Worm (Caenorhabditis elegans) whole organism, mixed stage, embryonic: ENCODE measurements around the gene nap-1.

Experiments
- M03D4.4 ChIP-seq: sonication (generic microtip); optimal IDR thresholded peaks from 2 replicates; lab custom pipeline; 2017; ENCODE audit warnings: mild to moderate bottlenecking, missing genetic modification characterization, missing compliant biosample characterization
- bed-3 ChIP-seq: fragments of 200-800 bp; sonication (Bioruptor generic); optimal IDR thresholded peaks from 3 replicates; lab custom pipeline; 2018; ENCODE audit warnings: mild to moderate bottlenecking, missing genetic modification characterization, moderate library complexity, missing compliant biosample characterization
- blmp-1 ChIP-seq: fragments of 150-350 bp; optimal IDR thresholded peaks from 2 replicates; lab custom pipeline; 2014; ENCODE audit warnings: missing biosample characterization, missing genetic modification characterization
- ceh-39 ChIP-seq: fragments of 150-350 bp; optimal IDR thresholded peaks from 2 replicates; lab custom pipeline; 2014; ENCODE audit warnings: missing biosample characterization, missing genetic modification characterization
- ceh-43 ChIP-seq: fragments of 200-800 bp; sonication (Bioruptor generic); optimal IDR thresholded peaks from 2 replicates; lab custom pipeline; 2018; ENCODE audit warnings: mild to moderate bottlenecking, missing genetic modification characterization, moderate library complexity, missing compliant biosample characterization
- ceh-83 ChIP-seq: fragments of 200-800 bp; sonication (Bioruptor generic); optimal IDR thresholded peaks from 2 replicates; lab custom pipeline; 2018; ENCODE audit warnings: mild to moderate bottlenecking, missing genetic modification characterization, missing compliant biosample characterization
- ces-1 ChIP-seq: fragments of 150-350 bp; optimal IDR thresholded peaks from 2 replicates; lab custom pipeline; 2014; ENCODE audit warnings: missing biosample characterization, missing genetic modification reagents, missing genetic modification characterization
- drap-1 ChIP-seq: fragments of 200-800 bp; sonication (Bioruptor generic); optimal IDR thresholded peaks from 3 replicates; lab custom pipeline; 2018; ENCODE audit warnings: mild to moderate bottlenecking, missing genetic modification characterization, missing compliant biosample characterization
- elt-1 ChIP-seq: sonication (generic microtip); optimal IDR thresholded peaks from 2 replicates; lab custom pipeline; 2017; ENCODE audit warnings: missing genetic modification characterization, mild to moderate bottlenecking, missing compliant biosample characterization, antibody characterized with exemption, moderate library complexity, borderline replicate concordance; ENCODE audit not compliant: insufficient read depth
- elt-3 ChIP-seq: fragments of 150-350 bp; optimal IDR thresholded peaks from 2 replicates; lab custom pipeline; 2014; ENCODE audit warnings: missing biosample characterization, missing genetic modification characterization
- flh-1 ChIP-seq: fragments of 200-800 bp; sonication (Bioruptor generic); optimal IDR thresholded peaks from 2 replicates; lab custom pipeline; 2018; ENCODE audit warnings: mild to moderate bottlenecking, missing genetic modification characterization, moderate library complexity, missing compliant biosample characterization
- ham-2 ChIP-seq: fragments of 200-800 bp; sonication (Bioruptor generic); optimal IDR thresholded peaks from 2 replicates; lab custom pipeline; 2018; ENCODE audit warnings: mild to moderate bottlenecking, missing genetic modification characterization, missing compliant biosample characterization
- hlh-1 ChIP-seq: fragments of 150-350 bp; optimal IDR thresholded peaks from 2 replicates; lab custom pipeline; 2014; ENCODE audit warnings: missing biosample characterization, missing genetic modification reagents, missing genetic modification characterization
- lin-13 ChIP-seq: fragments of 150-350 bp; optimal IDR thresholded peaks from 2 replicates; lab custom pipeline; 2014; ENCODE audit warnings: missing biosample characterization, missing genetic modification characterization
- lin-32 ChIP-seq: fragments of 200-800 bp; sonication (Bioruptor generic); optimal IDR thresholded peaks from 2 replicates; lab custom pipeline; 2018; ENCODE audit warnings: mild to moderate bottlenecking, missing genetic modification characterization, missing compliant biosample characterization
- lsy-2 ChIP-seq: fragments of 150-350 bp; optimal IDR thresholded peaks from 2 replicates; lab custom pipeline; 2014; ENCODE audit warnings: missing biosample characterization, missing genetic modification characterization
- mab-5 ChIP-seq: fragments of 150-350 bp; optimal IDR thresholded peaks from 2 replicates; lab custom pipeline; 2014; ENCODE audit warnings: missing biosample characterization, missing genetic modification characterization
- mep-1 ChIP-seq: fragments of 150-350 bp; optimal IDR thresholded peaks from 2 replicates; lab custom pipeline; 2017; ENCODE audit warnings: missing biosample characterization, missing genetic modification reagents, missing genetic modification characterization, inconsistent platforms
- mls-2 ChIP-seq: sonication (generic microtip); optimal IDR thresholded peaks from 2 replicates; lab custom pipeline; 2016; ENCODE audit warnings: mild to moderate bottlenecking, missing genetic modification characterization, moderate library complexity, missing compliant biosample characterization
- nhr-12 ChIP-seq: fragments of 150-350 bp; optimal IDR thresholded peaks from 2 replicates; lab custom pipeline; 2014; ENCODE audit warnings: missing biosample characterization, missing genetic modification characterization
- nhr-2 ChIP-seq: fragments of 150-350 bp; optimal IDR thresholded peaks from 2 replicates; lab custom pipeline; 2014; ENCODE audit warnings: missing biosample characterization, missing genetic modification characterization
- nhr-237 ChIP-seq: fragments of 150-350 bp; optimal IDR thresholded peaks from 2 replicates; lab custom pipeline; 2014; ENCODE audit warnings: missing biosample characterization, missing genetic modification characterization
- nhr-28 ChIP-seq: fragments of 150-350 bp; optimal IDR thresholded peaks from 2 replicates; lab custom pipeline; 2014; ENCODE audit warnings: missing biosample characterization, missing genetic modification characterization
- nhr-76 ChIP-seq: sonication (generic microtip); optimal IDR thresholded peaks from 2 replicates; lab custom pipeline; 2017; ENCODE audit warnings: missing biosample characterization, missing genetic modification characterization
- pha-4 ChIP-seq: fragments of 150-350 bp; optimal IDR thresholded peaks from 2 replicates; lab custom pipeline; 2018; ENCODE audit warnings: missing biosample characterization, missing genetic modification reagents, missing genetic modification characterization
- sem-2 ChIP-seq: fragments of 200-800 bp; sonication (Bioruptor generic); optimal IDR thresholded peaks from 2 replicates; lab custom pipeline; 2018; ENCODE audit warnings: mild to moderate bottlenecking, missing genetic modification characterization, missing compliant biosample characterization
- snpc-4 ChIP-seq: fragments of 150-350 bp; optimal IDR thresholded peaks from 2 replicates; lab custom pipeline; 2014; ENCODE audit warnings: missing biosample characterization, missing genetic modification characterization
- sptf-1 ChIP-seq: sonication (generic microtip); optimal IDR thresholded peaks from 2 replicates; lab custom pipeline; 2017; ENCODE audit warnings: mild to moderate bottlenecking, missing genetic modification characterization, moderate library complexity, missing compliant biosample characterization
- tbx-8 ChIP-seq: fragments of 200-800 bp; sonication (Bioruptor generic); optimal IDR thresholded peaks from 2 replicates; lab custom pipeline; 2018; ENCODE audit warnings: mild to moderate bottlenecking, missing genetic modification characterization, moderate library complexity, missing compliant biosample characterization
- unc-120 ChIP-seq: sonication (generic microtip); optimal IDR thresholded peaks from 2 replicates; lab custom pipeline; 2017; ENCODE audit warnings: missing genetic modification characterization, missing compliant biosample characterization; ENCODE audit not compliant: poor library complexity, severe bottlenecking
- unc-39 ChIP-seq: fragments of 150-350 bp; optimal IDR thresholded peaks from 2 replicates; lab custom pipeline; 2014; ENCODE audit warnings: missing biosample characterization, missing genetic modification characterization
- unc-62 ChIP-seq: fragments of 150-350 bp; optimal IDR thresholded peaks from 2 replicates; lab custom pipeline; 2014; ENCODE audit warnings: missing biosample characterization, missing genetic modification reagents, missing genetic modification characterization
- zip-8 ChIP-seq: fragments of 150-350 bp; optimal IDR thresholded peaks from 2 replicates; lab custom pipeline; 2014; ENCODE audit warnings: missing biosample characterization, missing genetic modification characterization
- ztf-11 ChIP-seq: fragments of 150-350 bp; optimal IDR thresholded peaks from 2 replicates; lab custom pipeline; 2014; ENCODE audit warnings: missing biosample characterization, missing genetic modification characterization

Gene nap-1

ce11 chrIV:8369135-8369534, 10.0 kb downstream of the nap-1 start, which contains the start of gene D2096.6:
D2096.6 (minus strand) TSS chrIV:8369235.
- TF ChIP-seq ham-2 (GFP tag; lab: Kevin White, UChicago) (no peak), lsy-2 (tag; lab: Kevin White, UChicago) (no peak), unc-39 (no peak), nhr-12 (tag; lab: Kevin White, UChicago) (no peak), bed-3 (GFP tag; lab: Kevin White, UChicago) (no peak), elt-1 (no peak), unc-120 (tag; lab: Kevin White, UChicago) (no peak), ces-1 (GFP tag; lab: Kevin White, UChicago) (no peak), sem-2 (no peak), lin-13 (no peak), mep-1 (tag; lab: Kevin White, UChicago) (no peak), sptf-1 (no peak)

- TF ChIP-seq unc-39 (no peak), nhr-237 (no peak), ceh-43 (no peak), flh-1 (GFP tag; lab: Kevin White, UChicago) (no peak), ceh-39 (no peak), bed-3 (GFP tag; lab: Kevin White, UChicago) (no peak)
Measured at ce11 chrIV:8367887-8368286, 11.2 kb downstream of the nap-1 start.

ce11 chrIV:8366295-8366694, 12.8 kb downstream of the nap-1 start, which contains the start of gene aagr-1:
aagr-1 (plus strand) TSS chrIV:8366521.
- TF ChIP-seq pha-4 (tag; lab: Kevin White, UChicago), result no peak
- TF ChIP-seq nhr-76 (tag; lab: Kevin White, UChicago), result no peak
- no peak for TF ChIP-seq elt-1
- no peak for TF ChIP-seq mls-2 (tag; lab: Kevin White, UChicago)
- no peak for TF ChIP-seq ham-2 (GFP tag; lab: Kevin White, UChicago)
- no peak for TF ChIP-seq blmp-1
- no peak for TF ChIP-seq sem-2
- TF ChIP-seq unc-39, result no peak
- TF ChIP-seq hlh-1 (tag; lab: Kevin White, UChicago), result no peak
- no peak for TF ChIP-seq ztf-11 (tag; lab: Kevin White, UChicago)
- TF ChIP-seq drap-1 (GFP tag; lab: Kevin White, UChicago), result no peak
- TF ChIP-seq nhr-12 (tag; lab: Kevin White, UChicago), result no peak
- TF ChIP-seq unc-120 (tag; lab: Kevin White, UChicago), result no peak
- no peak for TF ChIP-seq ces-1 (GFP tag; lab: Kevin White, UChicago)
- no peak for TF ChIP-seq nhr-28
- no peak for TF ChIP-seq snpc-4 (tag; lab: Kevin White, UChicago)
- no peak for TF ChIP-seq tbx-8 (GFP tag; lab: Kevin White, UChicago)
- no peak for TF ChIP-seq lsy-2 (tag; lab: Kevin White, UChicago)
- TF ChIP-seq elt-3, result no peak

- no peak for TF ChIP-seq lsy-2 (tag; lab: Kevin White, UChicago)
- TF ChIP-seq mab-5 (tag; lab: Kevin White, UChicago), result no peak
- no peak for TF ChIP-seq mls-2 (tag; lab: Kevin White, UChicago)
- TF ChIP-seq drap-1 (GFP tag; lab: Kevin White, UChicago), result no peak
- TF ChIP-seq ceh-43, result no peak
- no peak for TF ChIP-seq nhr-76 (tag; lab: Kevin White, UChicago)
- TF ChIP-seq lin-32 (GFP tag; lab: Kevin White, UChicago), result no peak
- no peak for TF ChIP-seq blmp-1
- TF ChIP-seq elt-3, result no peak
- no peak for TF ChIP-seq unc-62 (GFP tag; lab: Kevin White, UChicago)
- TF ChIP-seq nhr-2 (tag; lab: Kevin White, UChicago), result no peak
- TF ChIP-seq tbx-8 (GFP tag; lab: Kevin White, UChicago), result no peak
- no peak for TF ChIP-seq sptf-1
- TF ChIP-seq zip-8 (tag; lab: Kevin White, UChicago), result no peak
- no peak for TF ChIP-seq nhr-28
- TF ChIP-seq ceh-83 (GFP tag; lab: Kevin White, UChicago), result no peak
- TF ChIP-seq nhr-12 (tag; lab: Kevin White, UChicago), result no peak
Measured at ce11 chrIV:8363163-8363562, 16.0 kb downstream of the nap-1 start, which contains the start of gene D2096.12. D2096.12 (plus strand) TSS chrIV:8363463.

ce11 chrIV:8360817-8361216, 18.3 kb downstream of the nap-1 start, which contains the start of gene sqv-1:
sqv-1 (plus strand) TSS chrIV:8361117.
- TF ChIP-seq ztf-11 (tag; lab: Kevin White, UChicago) (no peak), unc-39 (no peak), ceh-43 (no peak), hlh-1 (tag; lab: Kevin White, UChicago) (no peak), blmp-1 (no peak), nhr-237 (no peak), zip-8 (tag; lab: Kevin White, UChicago) (no peak), unc-62 (GFP tag; lab: Kevin White, UChicago) (no peak), lin-13 (no peak), mab-5 (tag; lab: Kevin White, UChicago) (no peak), nhr-2 (tag; lab: Kevin White, UChicago) (no peak), snpc-4 (tag; lab: Kevin White, UChicago) (no peak), M03D4.4 (tag; lab: Kevin White, UChicago) (no peak)
